In genomic region chr3L:2494183-2494541, dm6 we compare ENCODE assay signal across 1 fruit fly cellular context.
TF ChIP-seq lines count a peak whose summit lies in the region.

No protein-coding gene starts in this region.

TF ChIP-seq in whole organism, embryonic, 481 proteins besides CTCF, POLR2A, EP300 and RAD21 (continued from another document and continues in another):
- TF ChIP-seq Bteb2 (GFP tag; optimal IDR thresholded peaks at IDR 0.05; lab: Kevin White, UChicago) (peak; percentile 59), Dip2 (GFP tag; IDR thresholded peaks at IDR 0.05; lab: Robert Waterston, UW) (peak; percentile 57; the same call in 1 of the 2 replicates), mam (GFP tag; optimal IDR thresholded peaks at IDR 0.05; lab: Kevin White, UChicago) (peak; percentile 96), nerfin-2 (GFP tag; IDR thresholded peaks at IDR 0.05; lab: Robert Waterston, UW; ENCODE audit: partially characterized antibody) (no peak), lilli (GFP tag; optimal IDR thresholded peaks at IDR 0.05; lab: Kevin White, UChicago) (peak; percentile 84), hb (GFP tag; IDR thresholded peaks at IDR 0.05; lab: Robert Waterston, UW; ENCODE audit: partially characterized antibody) (no peak), CG15479 (GFP tag; optimal IDR thresholded peaks at IDR 0.05; lab: Kevin White, UChicago) (peak; percentile 48), en (GFP tag; optimal IDR thresholded peaks at IDR 0.05; lab: Kevin White, UChicago) (peak; percentile 51), Dref (GFP tag; IDR thresholded peaks at IDR 0.05; lab: Robert Waterston, UW) (no peak), CG4360 (GFP tag; IDR thresholded peaks at IDR 0.05; lab: Robert Waterston, UW) (peak; percentile 29; the same call in 1 of the 2 replicates), lola (GFP tag; optimal IDR thresholded peaks at IDR 0.05; lab: Kevin White, UChicago) (peak in 1 of 3 experiments; percentile 56), pzg (GFP tag; optimal IDR thresholded peaks at IDR 0.05; lab: Kevin White, UChicago) (peak; percentile 23), Antp (GFP tag; optimal IDR thresholded peaks at IDR 0.05; lab: Kevin White, UChicago) (peak; percentile 91), esg (GFP tag; conservative IDR thresholded peaks at IDR 0.05; lab: Robert Waterston, UW) (peak; percentile 81), CG15514 (GFP tag; optimal IDR thresholded peaks at IDR 0.05; lab: Kevin White, UChicago) (peak; percentile 89), CG7963 (GFP tag; IDR thresholded peaks at IDR 0.05; lab: Robert Waterston, UW; ENCODE audit: partially characterized antibody) (no peak), yki (optimal IDR thresholded peaks at IDR 0.05; lab: Kevin White, UChicago) (no peak), B-H1 (GFP tag; IDR thresholded peaks at IDR 0.05; lab: Robert Waterston, UW) (peak; percentile 80), Doc3 (GFP tag; IDR thresholded peaks at IDR 0.05; lab: Robert Waterston, UW; ENCODE audit: partially characterized antibody) (no peak), CG15601 (tag; optimal IDR thresholded peaks at IDR 0.05; lab: Kevin White, UChicago) (peak; percentile 32), CG32772 (GFP tag; IDR thresholded peaks at IDR 0.05; lab: Robert Waterston, UW) (peak; percentile 83), Atf3 (GFP tag; optimal IDR thresholded peaks at IDR 0.05; lab: Kevin White, UChicago) (no peak), Bgb (GFP tag; IDR thresholded peaks at IDR 0.05; lab: Robert Waterston, UW; ENCODE audit: partially characterized antibody) (no peak), tio (GFP tag; optimal IDR thresholded peaks at IDR 0.05; lab: Kevin White, UChicago) (peak; percentile 73), Nf-YB (GFP tag; optimal IDR thresholded peaks at IDR 0.05; lab: Kevin White, UChicago) (peak; percentile 52), CG3838 (GFP tag; optimal IDR thresholded peaks at IDR 0.05; lab: Kevin White, UChicago) (peak; percentile 30), CG4707 (GFP tag; optimal IDR thresholded peaks at IDR 0.05; lab: Kevin White, UChicago) (no peak), row (GFP tag; IDR thresholded peaks at IDR 0.05; lab: Robert Waterston, UW) (peak; percentile 97), pita (GFP tag; optimal IDR thresholded peaks at IDR 0.05; lab: Kevin White, UChicago) (no peak), zfh1 (GFP tag; IDR thresholded peaks at IDR 0.05; lab: Robert Waterston, UW) (peak; percentile 90), fd96Cb (tag; optimal IDR thresholded peaks at IDR 0.05; lab: Kevin White, UChicago) (peak; percentile 80), CG10147 (GFP tag; optimal IDR thresholded peaks at IDR 0.05; lab: Kevin White, UChicago) (peak; percentile 85), chinmo (GFP tag; IDR thresholded peaks at IDR 0.05; lab: Robert Waterston, UW; ENCODE audit: partially characterized antibody) (peak; percentile 59; the same call in 1 of the 4 replicates), Dad (GFP tag; optimal IDR thresholded peaks at IDR 0.05; lab: Kevin White, UChicago) (peak; percentile 85), CG32767 (GFP tag; IDR thresholded peaks at IDR 0.05; lab: Robert Waterston, UW) (peak; percentile 81), CG3163 (GFP tag; optimal IDR thresholded peaks at IDR 0.05; lab: Kevin White, UChicago) (no peak), CG2678 (tag; optimal IDR thresholded peaks at IDR 0.05; lab: Kevin White, UChicago) (peak; percentile 94), Side (GFP tag; optimal IDR thresholded peaks at IDR 0.05; lab: Kevin White, UChicago) (peak; percentile 94), CG14860 (GFP tag; IDR thresholded peaks at IDR 0.05; lab: Robert Waterston, UW; ENCODE audit: partially characterized antibody) (no peak), CG30403 (GFP tag; optimal IDR thresholded peaks at IDR 0.05; lab: Kevin White, UChicago) (peak; percentile 88), CG16813 (GFP tag; IDR thresholded peaks at IDR 0.05; lab: Robert Waterston, UW; ENCODE audit: partially characterized antibody) (no peak), CG6791 (GFP tag; IDR thresholded peaks at IDR 0.05; lab: Robert Waterston, UW; ENCODE audit: partially characterized antibody) (no peak), CG17361 (GFP tag; IDR thresholded peaks at IDR 0.05; lab: Robert Waterston, UW) (peak; percentile 85), CG9797 (GFP tag; optimal IDR thresholded peaks at IDR 0.05; lab: Kevin White, UChicago) (no peak), Gsc (GFP tag; IDR thresholded peaks at IDR 0.05; lab: Robert Waterston, UW) (peak; percentile 35; the same call in 1 of the 2 replicates), CG1602 (GFP tag; optimal IDR thresholded peaks at IDR 0.05; lab: Kevin White, UChicago) (peak; percentile 56), so (GFP tag; IDR thresholded peaks at IDR 0.05; lab: Robert Waterston, UW) (peak; percentile 87), Usf (GFP tag; optimal IDR thresholded peaks at IDR 0.05; lab: Kevin White, UChicago) (peak; percentile 51), slp2 (GFP tag; optimal IDR thresholded peaks at IDR 0.05; lab: Kevin White, UChicago) (peak; percentile 23), D (optimal IDR thresholded peaks at IDR 0.05; lab: Kevin White, UChicago) (no peak), D (GFP tag; optimal IDR thresholded peaks at IDR 0.05; lab: Kevin White, UChicago) (peak; percentile 75), her (GFP tag; optimal IDR thresholded peaks at IDR 0.05; lab: Kevin White, UChicago) (peak; percentile 73), CG12391 (tag; optimal IDR thresholded peaks at IDR 0.05; lab: Kevin White, UChicago) (peak; percentile 79), fu2 (GFP tag; optimal IDR thresholded peaks at IDR 0.05; lab: Kevin White, UChicago) (peak; percentile 42), Ada2b (GFP tag; IDR thresholded peaks at IDR 0.05; lab: Robert Waterston, UW) (peak; percentile 92), CG17568 (GFP tag; optimal IDR thresholded peaks at IDR 0.05; lab: Kevin White, UChicago) (peak; percentile 23), CG10543 (GFP tag; optimal IDR thresholded peaks at IDR 0.05; lab: Kevin White, UChicago) (peak; percentile 82), amos (GFP tag; IDR thresholded peaks at IDR 0.05; lab: Robert Waterston, UW; ENCODE audit: partially characterized antibody) (no peak), sc (optimal IDR thresholded peaks at IDR 0.05; lab: Kevin White, UChicago) (no peak), sc (GFP tag; optimal IDR thresholded peaks at IDR 0.05; lab: Kevin White, UChicago) (peak; percentile 21), CG13775 (GFP tag; optimal IDR thresholded peaks at IDR 0.05; lab: Kevin White, UChicago) (peak; percentile 72), jumu (GFP tag; optimal IDR thresholded peaks at IDR 0.05; lab: Kevin White, UChicago) (peak; percentile 89), cwo (GFP tag; optimal IDR thresholded peaks at IDR 0.05; lab: Kevin White, UChicago) (peak; percentile 95), CG31365 (tag; optimal IDR thresholded peaks at IDR 0.05; lab: Kevin White, UChicago) (peak; percentile 65), CG7357 (GFP tag; IDR thresholded peaks at IDR 0.05; lab: Robert Waterston, UW) (peak; percentile 83), CG13894 (tag; optimal IDR thresholded peaks at IDR 0.05; lab: Kevin White, UChicago) (peak; percentile 90), CG13287 (GFP tag; IDR thresholded peaks at IDR 0.05; lab: Robert Waterston, UW; ENCODE audit: partially characterized antibody) (no peak), btn (GFP tag; optimal IDR thresholded peaks at IDR 0.05; lab: Kevin White, UChicago) (peak; percentile 70), CG9727 (GFP tag; optimal IDR thresholded peaks at IDR 0.05; lab: Kevin White, UChicago) (peak; percentile 91), Sry-β (GFP tag; optimal IDR thresholded peaks at IDR 0.05; lab: Kevin White, UChicago) (no peak), CG7987 (GFP tag; optimal IDR thresholded peaks at IDR 0.05; lab: Kevin White, UChicago) (peak; percentile 2), CG2129 (GFP tag; IDR thresholded peaks at IDR 0.05; lab: Robert Waterston, UW; ENCODE audit: partially characterized antibody) (no peak), Fer1 (GFP tag; optimal IDR thresholded peaks at IDR 0.05; lab: Kevin White, UChicago) (peak; percentile 94), jing (GFP tag; optimal IDR thresholded peaks at IDR 0.05; lab: Kevin White, UChicago) (peak; percentile 65), dimm (GFP tag; IDR thresholded peaks at IDR 0.05; lab: Robert Waterston, UW) (peak; percentile 73; the same call in 1 of the 2 replicates), Jarid2 (GFP tag; optimal IDR thresholded peaks at IDR 0.05; lab: Kevin White, UChicago) (peak; percentile 69), ase (GFP tag; IDR thresholded peaks at IDR 0.05; lab: Robert Waterston, UW) (peak; percentile 88), Ravus (GFP tag; IDR thresholded peaks at IDR 0.05; lab: Robert Waterston, UW) (peak; percentile 69), HLH4C (GFP tag; IDR thresholded peaks at IDR 0.05; lab: Robert Waterston, UW; ENCODE audit: partially characterized antibody) (no peak), Hr3 (GFP tag; optimal IDR thresholded peaks at IDR 0.05; lab: Kevin White, UChicago) (peak; percentile 65), CG14050 (GFP tag; IDR thresholded peaks at IDR 0.05; lab: Robert Waterston, UW) (peak; percentile 88), Stat92E (GFP tag; optimal IDR thresholded peaks at IDR 0.05; lab: Kevin White, UChicago) (no peak), nom (GFP tag; optimal IDR thresholded peaks at IDR 0.05; lab: Kevin White, UChicago) (peak; percentile 92), Fer2 (tag; optimal IDR thresholded peaks at IDR 0.05; lab: Kevin White, UChicago) (peak; percentile 73), BEAF-32 (GFP tag; optimal IDR thresholded peaks at IDR 0.05; lab: Kevin White, UChicago) (no peak), Sox100B (GFP tag; optimal IDR thresholded peaks at IDR 0.05; lab: Kevin White, UChicago) (peak; percentile 77), zen2 (GFP tag; IDR thresholded peaks at IDR 0.05; lab: Robert Waterston, UW; ENCODE audit: partially characterized antibody) (no peak), zfh2 (GFP tag; optimal IDR thresholded peaks at IDR 0.05; lab: Kevin White, UChicago) (peak; percentile 82), CG12071 (GFP tag; optimal IDR thresholded peaks at IDR 0.05; lab: Kevin White, UChicago) (peak; percentile 79), gcm (GFP tag; optimal IDR thresholded peaks at IDR 0.05; lab: Kevin White, UChicago) (peak; percentile 38), Elba2 (GFP tag; optimal IDR thresholded peaks at IDR 0.05; lab: Kevin White, UChicago) (no peak), CG17802 (tag; optimal IDR thresholded peaks at IDR 0.05; lab: Kevin White, UChicago) (peak; percentile 54), CG17829 (tag; optimal IDR thresholded peaks at IDR 0.05; lab: Kevin White, UChicago) (peak; percentile 78), CG10366 (GFP tag; IDR thresholded peaks at IDR 0.05; lab: Robert Waterston, UW) (peak; percentile 87), br (optimal IDR thresholded peaks at IDR 0.05; lab: Kevin White, UChicago) (no peak), CG3407 (GFP tag; optimal IDR thresholded peaks at IDR 0.05; lab: Kevin White, UChicago) (no peak), Lhr (GFP tag; optimal IDR thresholded peaks at IDR 0.05; lab: Kevin White, UChicago) (no peak), CG16863 (GFP tag; optimal IDR thresholded peaks at IDR 0.05; lab: Kevin White, UChicago) (peak; percentile 50), CG10267 (tag; optimal IDR thresholded peaks at IDR 0.05; lab: Kevin White, UChicago) (peak; percentile 75), CG33557 (GFP tag; optimal IDR thresholded peaks at IDR 0.05; lab: Kevin White, UChicago) (no peak), az2 (GFP tag; optimal IDR thresholded peaks at IDR 0.05; lab: Kevin White, UChicago) (peak; percentile 63), NfI (GFP tag; optimal IDR thresholded peaks at IDR 0.05; lab: Kevin White, UChicago) (peak; percentile 76), phol (tag; optimal IDR thresholded peaks at IDR 0.05; lab: Kevin White, UChicago) (peak; percentile 82), CG7839 (tag; optimal IDR thresholded peaks at IDR 0.05; lab: Kevin White, UChicago) (peak; percentile 93), CG5245 (GFP tag; optimal IDR thresholded peaks at IDR 0.05; lab: Kevin White, UChicago) (peak; percentile 82), CG8944 (GFP tag; optimal IDR thresholded peaks at IDR 0.05; lab: Kevin White, UChicago) (peak; percentile 44), Med (GFP tag; lab: Kevin White, UChicago) (peak; percentile 99), Tbp (GFP tag; optimal IDR thresholded peaks at IDR 0.05; lab: Kevin White, UChicago) (no peak), CG8089 (GFP tag; optimal IDR thresholded peaks at IDR 0.05; lab: Kevin White, UChicago) (peak; percentile 28), kay (GFP tag; optimal IDR thresholded peaks at IDR 0.05; lab: Kevin White, UChicago) (peak; percentile 90), CHES-1-like (GFP tag; optimal IDR thresholded peaks at IDR 0.05; lab: Kevin White, UChicago) (no peak), CG2712 (tag; optimal IDR thresholded peaks at IDR 0.05; lab: Kevin White, UChicago) (peak; percentile 81), ftz-f1 (GFP tag; optimal IDR thresholded peaks at IDR 0.05; lab: Kevin White, UChicago) (peak; percentile 59), CG4282 (GFP tag; optimal IDR thresholded peaks at IDR 0.05; lab: Kevin White, UChicago) (no peak), CG18476 (GFP tag; optimal IDR thresholded peaks at IDR 0.05; lab: Kevin White, UChicago) (peak; percentile 76), CG11398 (GFP tag; optimal IDR thresholded peaks at IDR 0.05; lab: Kevin White, UChicago) (no peak), Lim3 (GFP tag; IDR thresholded peaks at IDR 0.05; lab: Robert Waterston, UW) (peak; percentile 39; the same call in 1 of the 2 replicates), Eip74EF (GFP tag; optimal IDR thresholded peaks at IDR 0.05; lab: Kevin White, UChicago) (peak in 1 of 2 experiments; percentile 64), CG31441 (GFP tag; IDR thresholded peaks at IDR 0.05; lab: Robert Waterston, UW) (peak; percentile 78), mld (GFP tag; IDR thresholded peaks at IDR 0.05; lab: Robert Waterston, UW; ENCODE audit: partially characterized antibody) (no peak), gce (GFP tag; IDR thresholded peaks at IDR 0.05; lab: Robert Waterston, UW) (peak; percentile 79; the same call in 2 of the 3 replicates), sug (tag; optimal IDR thresholded peaks at IDR 0.05; lab: Kevin White, UChicago) (peak; percentile 95), CG8281 (tag; optimal IDR thresholded peaks at IDR 0.05; lab: Kevin White, UChicago) (peak; percentile 61), CG17612 (GFP tag; IDR thresholded peaks at IDR 0.05; lab: Robert Waterston, UW) (peak; percentile 85), CG33213 (GFP tag; optimal IDR thresholded peaks at IDR 0.05; lab: Kevin White, UChicago) (peak; percentile 63), ind (GFP tag; optimal IDR thresholded peaks at IDR 0.05; lab: Kevin White, UChicago) (peak; percentile 91), tll (GFP tag; optimal IDR thresholded peaks at IDR 0.05; lab: Kevin White, UChicago) (no peak), abd-A (tag; optimal IDR thresholded peaks at IDR 0.05; lab: Kevin White, UChicago) (no peak), CG18764 (GFP tag; optimal IDR thresholded peaks at IDR 0.05; lab: Kevin White, UChicago) (peak; percentile 82), Taf1 (GFP tag; IDR thresholded peaks at IDR 0.05; lab: Robert Waterston, UW) (peak; percentile 94)
